Worm (Caenorhabditis elegans) whole organism, L4 larva: ENCODE results near the gene sng-1.
A peak's percentile ranks its signal among the peaks of the same experiment; 100 is the strongest.
"Not testable (repeated sequence)": the region's sequence is repeated elsewhere in the genome, so short reads cannot be mapped to it uniquely, and the experiment has no call there.

Experiments used
- F10B5.3 ChIP-seq: sonication (generic microtip); optimal IDR thresholded peaks from 2 replicates; lab custom pipeline; 2016; ENCODE audit warnings: mild to moderate bottlenecking, missing genetic modification characterization, missing compliant biosample characterization
- F49E8.2 ChIP-seq: sonication (generic microtip); optimal IDR thresholded peaks from 2 replicates; lab custom pipeline; 2016; ENCODE audit warnings: missing compliant biosample characterization, mild to moderate bottlenecking, missing genetic modification characterization, borderline replicate concordance
- T20F7.1 ChIP-seq: fragments of 200-800 bp; sonication (Bioruptor generic); optimal IDR thresholded peaks from 2 replicates; lab custom pipeline; 2018; ENCODE audit warnings: mild to moderate bottlenecking, missing genetic modification characterization, missing compliant biosample characterization
- Y105C5A.15 ChIP-seq: fragments of 200-800 bp; sonication (Bioruptor generic); IDR thresholded peaks from 2 replicates; pipeline ENCODE4 v1.3.6; 2022; ENCODE audit warnings: missing genetic modification characterization, missing compliant biosample characterization
- Y5F2A.4 ChIP-seq: fragments of 200-800 bp; sonication (Bioruptor generic); optimal IDR thresholded peaks from 2 replicates; lab custom pipeline; 2018; ENCODE audit warnings: mild to moderate bottlenecking, missing genetic modification characterization, missing compliant biosample characterization
- ceh-28 ChIP-seq: fragments of 150-350 bp; optimal IDR thresholded peaks from 2 replicates; lab custom pipeline; 2014; ENCODE audit warnings: missing biosample characterization, missing genetic modification reagents, missing genetic modification characterization
- ces-1 ChIP-seq: fragments of 150-350 bp; sonication (generic microtip); optimal IDR thresholded peaks from 4 replicates; lab custom pipeline; 2014; ENCODE audit warnings: missing biosample characterization, missing genetic modification reagents, missing genetic modification characterization
- daf-8 ChIP-seq: fragments of 200-800 bp; sonication (Bioruptor generic); IDR thresholded peaks from 2 replicates; pipeline ENCODE4 v1.3.6; 2022; ENCODE audit warnings: missing genetic modification characterization, missing compliant biosample characterization
- dpl-1 ChIP-seq: fragments of 150-350 bp; optimal IDR thresholded peaks from 2 replicates; lab custom pipeline; 2014; ENCODE audit warnings: missing biosample characterization, missing genetic modification reagents, missing genetic modification characterization
- egl-43 ChIP-seq: fragments of 200-800 bp; sonication (Bioruptor generic); IDR thresholded peaks from 2 replicates; pipeline ENCODE4 v1.3.6; 2022; ENCODE audit warnings: missing genetic modification reagents, missing genetic modification characterization, missing compliant biosample characterization
- hif-1 ChIP-seq, 2 experiments: sonication (generic microtip); optimal IDR thresholded peaks; 2 replicates each; lab custom pipeline; 2016 to 2017; ENCODE audit warnings: missing compliant biosample characterization in 2 of 2, missing genetic modification characterization in 2 of 2, missing genetic modification reagents in 2 of 2, missing genotype in 2 of 2, mild to moderate bottlenecking in 1 of 2
- hmg-1.1 ChIP-seq: fragments of 200-800 bp; sonication (Bioruptor generic); IDR thresholded peaks from 2 replicates; pipeline ENCODE4 v1.3.6; 2022; ENCODE audit warnings: missing genetic modification reagents, missing genetic modification characterization, missing compliant biosample characterization
- jun-1 ChIP-seq: fragments of 150-350 bp; optimal IDR thresholded peaks from 2 replicates; lab custom pipeline; 2014; ENCODE audit warnings: missing biosample characterization, missing genetic modification reagents, missing genetic modification characterization
- lin-15B ChIP-seq: fragments of 150-350 bp; sonication (generic microtip); optimal IDR thresholded peaks from 3 replicates; lab custom pipeline; 2014; ENCODE audit warnings: missing biosample characterization, missing genetic modification characterization
- lin-38 ChIP-seq: fragments of 200-800 bp; sonication (Bioruptor generic); IDR thresholded peaks from 2 replicates; pipeline ENCODE4 v1.3.6; 2022; ENCODE audit warnings: missing genetic modification reagents, missing genetic modification characterization, missing compliant biosample characterization
- lin-39 ChIP-seq: fragments of 150-350 bp; optimal IDR thresholded peaks from 2 replicates; lab custom pipeline; 2014; ENCODE audit warnings: missing biosample characterization, missing genetic modification reagents, missing genetic modification characterization
- madf-5 ChIP-seq, 2 experiments: fragments of 200-800 bp; sonication (Bioruptor generic); IDR thresholded peaks; 2 replicates each; pipeline ENCODE4 v1.3.6; 2022; ENCODE audit warnings: missing compliant biosample characterization in 2 of 2, missing genetic modification characterization in 2 of 2
- mdl-1 ChIP-seq, 2 experiments: fragments of 150-350 bp in 1 of 2; sonication (generic microtip) in 1 of 2; optimal IDR thresholded peaks; 2 replicates each; lab custom pipeline; 2014 to 2017; ENCODE audit warnings: missing biosample characterization in 2 of 2, missing genetic modification characterization in 2 of 2
- mxl-2 ChIP-seq: fragments of 200-800 bp; sonication (Bioruptor generic); conservative IDR thresholded peaks from 2 replicates; pipeline ENCODE4 v1.3.6; 2022; ENCODE audit warnings: missing genetic modification reagents, missing genetic modification characterization, missing compliant biosample characterization
- mxl-3 ChIP-seq: fragments of 200-800 bp; sonication (Bioruptor generic); optimal IDR thresholded peaks from 2 replicates; lab custom pipeline; 2018; ENCODE audit warnings: mild to moderate bottlenecking, missing genetic modification characterization, missing compliant biosample characterization
- nhr-102 ChIP-seq: sonication (generic microtip); optimal IDR thresholded peaks from 2 replicates; lab custom pipeline; 2016; ENCODE audit warnings: mild to moderate bottlenecking, missing genetic modification characterization, moderate library complexity, missing compliant biosample characterization
- nhr-237 ChIP-seq: sonication (generic microtip); optimal IDR thresholded peaks from 2 replicates; lab custom pipeline; 2017; ENCODE audit warnings: missing biosample characterization, missing genetic modification characterization
- nhr-48 ChIP-seq: sonication (generic microtip); optimal IDR thresholded peaks from 2 replicates; lab custom pipeline; 2016; ENCODE audit warnings: mild to moderate bottlenecking, missing genetic modification characterization, missing compliant biosample characterization
- nhr-77 ChIP-seq: fragments of 150-350 bp; optimal IDR thresholded peaks from 2 replicates; lab custom pipeline; 2014; ENCODE audit warnings: missing biosample characterization, missing genetic modification characterization
- php-3 ChIP-seq: fragments of 200-800 bp; sonication (Bioruptor generic); IDR thresholded peaks from 2 replicates; pipeline ENCODE4 v1.3.6; 2022; ENCODE audit warnings: missing genetic modification reagents, missing genetic modification characterization, missing compliant biosample characterization
- rbr-2 ChIP-seq: sonication (generic microtip); optimal IDR thresholded peaks from 2 replicates; lab custom pipeline; 2016; ENCODE audit warnings: missing genotype, missing genetic modification characterization, missing compliant biosample characterization
- set-16 ChIP-seq: fragments of 200-800 bp; sonication (Bioruptor generic); IDR thresholded peaks from 2 replicates; pipeline ENCODE4 v1.3.6; 2022; ENCODE audit warnings: missing genetic modification reagents, missing genetic modification characterization, missing compliant biosample characterization
- spr-3 ChIP-seq: fragments of 200-800 bp; sonication (Bioruptor generic); optimal IDR thresholded peaks from 2 replicates; lab custom pipeline; 2018; ENCODE audit warnings: mild to moderate bottlenecking, missing genetic modification characterization, missing compliant biosample characterization
- tra-1 ChIP-seq: fragments of 200-800 bp; sonication (Bioruptor generic); IDR thresholded peaks from 2 replicates; pipeline ENCODE4 v1.3.6; 2022; ENCODE audit warnings: missing genetic modification reagents, missing genetic modification characterization, missing compliant biosample characterization
- unc-39 ChIP-seq: sonication (generic microtip); optimal IDR thresholded peaks from 2 replicates; lab custom pipeline; 2017; ENCODE audit warnings: missing biosample characterization, missing genetic modification characterization
- unc-62 ChIP-seq, 3 experiments: fragments of 150-350 bp in 1 of 3; sonication (generic microtip); optimal IDR thresholded peaks in 2 of 3; peaks in 1 of 3; 1 replicate in 1 of 3; 2 replicates in 2 of 3; lab custom pipeline; 2014 to 2017; ENCODE audit warnings: missing biosample characterization in 3 of 3, missing genetic modification characterization in 3 of 3, missing genetic modification reagents in 3 of 3, missing genotype in 1 of 3
- zfp-3 ChIP-seq: fragments of 200-800 bp; sonication (Bioruptor generic); conservative IDR thresholded peaks from 2 replicates; pipeline ENCODE4 v1.3.6; 2022; ENCODE audit warnings: missing genetic modification reagents, missing genetic modification characterization, missing compliant biosample characterization

Gene sng-1

ce11 chrX:7343747-7344146 lies 16.3 kb downstream of the sng-1 start, which contains the start of gene C07D8.5:
Gene C07D8.5, plus strand, starts transcription at chrX:7344047.
- no peak for TF ChIP-seq mdl-1 (tag; optimal IDR thresholded peaks at IDR 0.05; lab: Kevin White, UChicago)
- no peak for TF ChIP-seq mxl-2 (GFP tag; lab: Robert Waterston, UW)
- TF ChIP-seq nhr-77 = no peak
- TF ChIP-seq php-3 (GFP tag; lab: Robert Waterston, UW) = no peak
- TF ChIP-seq unc-62 (GFP tag; optimal IDR thresholded peaks at IDR 0.05 in 1 of 2; lab: Kevin White, UChicago) = no peak
- TF ChIP-seq unc-62 (tag; optimal IDR thresholded peaks at IDR 0.05; lab: Kevin White, UChicago) = no peak
- no peak for TF ChIP-seq lin-39 (tag; lab: Kevin White, UChicago)
- TF ChIP-seq Y105C5A.15 (GFP tag; lab: Robert Waterston, UW) = no peak
- no peak for TF ChIP-seq lin-38 (GFP tag; lab: Robert Waterston, UW)
- TF ChIP-seq spr-3 (GFP tag; lab: Kevin White, UChicago) = no peak
- TF ChIP-seq tra-1 (GFP tag; lab: Robert Waterston, UW) = no peak
- no peak for TF ChIP-seq F49E8.2
- TF ChIP-seq daf-8 (GFP tag; lab: Robert Waterston, UW) = no peak
- TF ChIP-seq Y5F2A.4 (GFP tag; lab: Kevin White, UChicago) = no peak
- TF ChIP-seq, all 104 proteins: peak for 0

- TF ChIP-seq rbr-2; T20F7.1 (GFP tag; lab: Kevin White, UChicago); F10B5.3 (tag; lab: Kevin White, UChicago): not testable (repeated sequence)
Observed at ce11 chrX:7365267-7365666, 37.9 kb downstream of the sng-1 start, which contains the start of gene C56G3.2. Gene C56G3.2, plus strand, starts transcription at chrX:7365567.

ce11 chrX:7369770-7370169 lies 42.4 kb downstream of the sng-1 start:
- TF ChIP-seq madf-5 (GFP tag; IDR thresholded peaks at IDR 0.05; lab: Robert Waterston, UW) (no peak), ceh-28 (tag; lab: Kevin White, UChicago) (no peak), unc-39 (tag; lab: Kevin White, UChicago) (no peak), dpl-1 (GFP tag; lab: Kevin White, UChicago) (no peak)

- TF ChIP-seq ces-1 (no peak), hmg-1.1 (GFP tag; lab: Robert Waterston, UW) (no peak), tra-1 (GFP tag; lab: Robert Waterston, UW) (no peak), nhr-102 (tag; lab: Kevin White, UChicago) (no peak), egl-43 (GFP tag; lab: Robert Waterston, UW) (no peak), mdl-1 (tag; optimal IDR thresholded peaks at IDR 0.05; lab: Kevin White, UChicago) (no peak), lin-15B (tag; lab: Kevin White, UChicago) (no peak), zfp-3 (GFP tag; lab: Robert Waterston, UW) (no peak), jun-1 (no peak), spr-3 (GFP tag; lab: Kevin White, UChicago) (no peak), set-16 (GFP tag; lab: Robert Waterston, UW) (no peak), nhr-48 (no peak), mxl-3 (no peak), hif-1 (tag; optimal IDR thresholded peaks at IDR 0.05; lab: Kevin White, UChicago) (no peak)
Observed at ce11 chrX:7371945-7372344, 44.5 kb downstream of the sng-1 start.

ce11 chrX:7376941-7377340 lies 49.5 kb downstream of the sng-1 start, which contains the start of gene npr-8:
Gene npr-8, plus strand, starts transcription at chrX:7377302.
- no peak for TF ChIP-seq nhr-237 (tag; lab: Kevin White, UChicago)
- peak; percentile 53 for TF ChIP-seq ces-1
